Worm (Caenorhabditis elegans) whole organism, L4 larva: Measurements from ENCODE around the gene srj-38.

Experiments used
- lir-3 ChIP-seq: sonication (generic microtip); optimal IDR thresholded peaks from 2 replicates; lab custom pipeline; 2016; ENCODE audit warnings: mild to moderate bottlenecking, missing genetic modification characterization, missing compliant biosample characterization
- mep-1 ChIP-seq: fragments of 150-350 bp; sonication (generic microtip); optimal IDR thresholded peaks from 3 replicates; lab custom pipeline; 2014; ENCODE audit warnings: missing biosample characterization, missing genetic modification characterization
- nhr-10 ChIP-seq: fragments of 150-350 bp; optimal IDR thresholded peaks from 2 replicates; lab custom pipeline; 2014; ENCODE audit warnings: missing biosample characterization, missing genetic modification characterization
- nhr-111 ChIP-seq: fragments of 200-800 bp; sonication (Bioruptor generic); optimal IDR thresholded peaks from 2 replicates; lab custom pipeline; 2018; ENCODE audit warnings: mild to moderate bottlenecking, missing genetic modification characterization, missing compliant biosample characterization
- nhr-237 ChIP-seq: sonication (generic microtip); optimal IDR thresholded peaks from 2 replicates; lab custom pipeline; 2017; ENCODE audit warnings: missing biosample characterization, missing genetic modification characterization
- unc-39 ChIP-seq: sonication (generic microtip); optimal IDR thresholded peaks from 2 replicates; lab custom pipeline; 2017; ENCODE audit warnings: missing biosample characterization, missing genetic modification characterization
- ztf-11 ChIP-seq: fragments of 150-350 bp; optimal IDR thresholded peaks from 2 replicates; lab custom pipeline; 2014; ENCODE audit warnings: missing biosample characterization, missing genetic modification characterization

ce11 chrV:847521-847920 is 36.7 kb downstream of the srj-38 start, which contains the start of gene srbc-13:
- TF ChIP-seq nhr-111 (GFP tag; lab: Kevin White, UChicago) (no peak), mep-1 (tag; lab: Kevin White, UChicago) (no peak), nhr-10 (no peak), ztf-11 (tag; lab: Kevin White, UChicago) (no peak), lir-3 (tag; lab: Kevin White, UChicago) (no peak), nhr-237 (tag; lab: Kevin White, UChicago) (no peak), unc-39 (no peak)
